Worm (Caenorhabditis elegans) whole organism, L4 larva: ENCODE data around the gene B0035.22.
A peak's percentile ranks its signal among the peaks of the same experiment; 100 is the strongest.

ENCODE experiments used
- R02D3.7 ChIP-seq: fragments of 150-350 bp; sonication (generic microtip); optimal IDR thresholded peaks from 3 replicates; lab custom pipeline; 2014; ENCODE audit warnings: missing biosample characterization, missing genetic modification characterization
- T26A8.4 ChIP-seq: fragments of 200-800 bp; sonication (Bioruptor generic); IDR thresholded peaks from 2 replicates; pipeline ENCODE4 v1.3.6; 2022; ENCODE audit warnings: missing genetic modification characterization, missing compliant biosample characterization
- Y75B8A.6 ChIP-seq: fragments of 200-800 bp; sonication (Bioruptor generic); IDR thresholded peaks from 2 replicates; pipeline ENCODE4 v1.3.6; 2022; ENCODE audit warnings: missing genetic modification reagents, missing genetic modification characterization, missing compliant biosample characterization
- aly-2 ChIP-seq: sonication (generic microtip); optimal IDR thresholded peaks from 2 replicates; lab custom pipeline; 2018; ENCODE audit warnings: missing biosample characterization, missing genetic modification characterization
- ceh-20 ChIP-seq: fragments of 200-800 bp; sonication (Bioruptor generic); IDR thresholded peaks from 2 replicates; pipeline ENCODE4 v1.3.6; 2022; ENCODE audit warnings: missing genetic modification reagents, missing genetic modification characterization, missing compliant biosample characterization
- ceh-28 ChIP-seq: fragments of 150-350 bp; optimal IDR thresholded peaks from 2 replicates; lab custom pipeline; 2014; ENCODE audit warnings: missing biosample characterization, missing genetic modification reagents, missing genetic modification characterization
- ceh-32 ChIP-seq: sonication (generic microtip); optimal IDR thresholded peaks from 2 replicates; lab custom pipeline; 2016; ENCODE audit warnings: mild to moderate bottlenecking, missing genetic modification characterization, missing compliant biosample characterization; ENCODE audit not compliant: poor library complexity
- ceh-62 ChIP-seq: sonication (generic microtip); optimal IDR thresholded peaks from 2 replicates; lab custom pipeline; 2017; ENCODE audit warnings: missing biosample characterization, missing genetic modification characterization
- cey-2 ChIP-seq: sonication (generic microtip); optimal IDR thresholded peaks from 3 replicates; lab custom pipeline; 2017; ENCODE audit warnings: missing genetic modification characterization, mild to moderate bottlenecking, missing compliant biosample characterization, antibody characterized with exemption, borderline replicate concordance; ENCODE audit not compliant: insufficient read depth
- daf-12 ChIP-seq: fragments of 150-350 bp; optimal IDR thresholded peaks from 2 replicates; lab custom pipeline; 2014; ENCODE audit warnings: missing biosample characterization, missing genetic modification reagents, missing genetic modification characterization
- daf-16 ChIP-seq, 3 experiments: sonication (generic microtip); optimal IDR thresholded peaks; 2 replicates each; lab custom pipeline; 2016 to 2017; ENCODE audit warnings: missing genetic modification characterization in 3 of 3, missing genetic modification reagents in 3 of 3, mild to moderate bottlenecking in 2 of 3, missing compliant biosample characterization in 2 of 3, missing biosample characterization in 1 of 3, moderate library complexity in 1 of 3
- dmd-8 ChIP-seq: fragments of 200-800 bp; sonication (Bioruptor generic); IDR thresholded peaks from 2 replicates; pipeline ENCODE4 v1.3.6; 2022; ENCODE audit warnings: missing genetic modification characterization, missing compliant biosample characterization
- fkh-10 ChIP-seq: fragments of 150-350 bp; optimal IDR thresholded peaks from 2 replicates; lab custom pipeline; 2014; ENCODE audit warnings: missing biosample characterization, missing genetic modification reagents, missing genetic modification characterization
- hlh-30 ChIP-seq: sonication (generic microtip); optimal IDR thresholded peaks from 2 replicates; lab custom pipeline; 2017; ENCODE audit warnings: antibody characterized with exemption, mild to moderate bottlenecking, missing genetic modification characterization, missing compliant biosample characterization; ENCODE audit not compliant: insufficient read depth
- lim-7 ChIP-seq: fragments of 200-800 bp; sonication (Bioruptor generic); IDR thresholded peaks from 2 replicates; pipeline ENCODE4 v1.3.6; 2022; ENCODE audit warnings: missing genetic modification characterization, missing compliant biosample characterization
- lin-39 ChIP-seq: fragments of 150-350 bp; optimal IDR thresholded peaks from 2 replicates; lab custom pipeline; 2014; ENCODE audit warnings: missing biosample characterization, missing genetic modification reagents, missing genetic modification characterization
- madf-5 ChIP-seq, 2 experiments: fragments of 200-800 bp; sonication (Bioruptor generic); IDR thresholded peaks; 2 replicates each; pipeline ENCODE4 v1.3.6; 2022; ENCODE audit warnings: missing compliant biosample characterization in 2 of 2, missing genetic modification characterization in 2 of 2
- mep-1 ChIP-seq: fragments of 150-350 bp; sonication (generic microtip); optimal IDR thresholded peaks from 3 replicates; lab custom pipeline; 2014; ENCODE audit warnings: missing biosample characterization, missing genetic modification characterization
- mxl-2 ChIP-seq: fragments of 200-800 bp; sonication (Bioruptor generic); conservative IDR thresholded peaks from 2 replicates; pipeline ENCODE4 v1.3.6; 2022; ENCODE audit warnings: missing genetic modification reagents, missing genetic modification characterization, missing compliant biosample characterization
- nhr-10 ChIP-seq: fragments of 150-350 bp; optimal IDR thresholded peaks from 2 replicates; lab custom pipeline; 2014; ENCODE audit warnings: missing biosample characterization, missing genetic modification characterization
- nhr-11 ChIP-seq: fragments of 150-350 bp; optimal IDR thresholded peaks from 2 replicates; lab custom pipeline; 2014; ENCODE audit warnings: missing biosample characterization, missing genetic modification characterization
- nhr-237 ChIP-seq: sonication (generic microtip); optimal IDR thresholded peaks from 2 replicates; lab custom pipeline; 2017; ENCODE audit warnings: missing biosample characterization, missing genetic modification characterization
- nhr-77 ChIP-seq: fragments of 150-350 bp; optimal IDR thresholded peaks from 2 replicates; lab custom pipeline; 2014; ENCODE audit warnings: missing biosample characterization, missing genetic modification characterization
- pha-4 ChIP-seq, 2 experiments: fragments of 150-350 bp in 1 of 2; fragments of 200-800 bp in 1 of 2; sonication (Bioruptor generic) in 1 of 2; IDR thresholded peaks in 1 of 2; optimal IDR thresholded peaks in 1 of 2; 2 replicates each; pipeline versions ENCODE4 v1.3.6 to Lab custom; 2014 to 2022; ENCODE audit warnings: missing genetic modification characterization in 2 of 2, missing genetic modification reagents in 2 of 2, missing biosample characterization in 1 of 2, missing compliant biosample characterization in 1 of 2
- saeg-2 ChIP-seq: fragments of 200-800 bp; sonication (Bioruptor generic); IDR thresholded peaks from 2 replicates; pipeline ENCODE4 v1.3.6; 2022; ENCODE audit warnings: missing genetic modification reagents, missing genetic modification characterization, missing compliant biosample characterization
- sdz-12 ChIP-seq: fragments of 200-800 bp; sonication (Bioruptor generic); optimal IDR thresholded peaks from 2 replicates; lab custom pipeline; 2018; ENCODE audit warnings: mild to moderate bottlenecking, missing genetic modification characterization, missing compliant biosample characterization
- skn-1 ChIP-seq: fragments of 150-350 bp; optimal IDR thresholded peaks from 2 replicates; lab custom pipeline; 2014; ENCODE audit warnings: missing biosample characterization, missing genetic modification characterization
- snpc-4 ChIP-seq: fragments of 150-350 bp; optimal IDR thresholded peaks from 2 replicates; lab custom pipeline; 2014; ENCODE audit warnings: missing biosample characterization, missing genetic modification characterization
- unc-130 ChIP-seq: sonication (generic microtip); optimal IDR thresholded peaks from 2 replicates; lab custom pipeline; 2016; ENCODE audit warnings: missing genetic modification reagents, missing genetic modification characterization, missing compliant biosample characterization
- unc-62 ChIP-seq, 3 experiments: fragments of 150-350 bp in 1 of 3; sonication (generic microtip); optimal IDR thresholded peaks in 2 of 3; peaks in 1 of 3; 1 replicate in 1 of 3; 2 replicates in 2 of 3; lab custom pipeline; 2014 to 2017; ENCODE audit warnings: missing biosample characterization in 3 of 3, missing genetic modification characterization in 3 of 3, missing genetic modification reagents in 3 of 3, missing genotype in 1 of 3
- zag-1 ChIP-seq: fragments of 150-350 bp; optimal IDR thresholded peaks from 2 replicates; lab custom pipeline; 2014; ENCODE audit warnings: missing biosample characterization, missing genetic modification characterization
- zip-11 ChIP-seq: fragments of 200-800 bp; sonication (Bioruptor generic); IDR thresholded peaks from 2 replicates; pipeline ENCODE4 v1.3.6; 2022; ENCODE audit warnings: missing genetic modification characterization, missing compliant biosample characterization
- zip-2 ChIP-seq: fragments of 150-350 bp; optimal IDR thresholded peaks from 2 replicates; lab custom pipeline; 2014; ENCODE audit warnings: missing biosample characterization, missing genetic modification characterization

B0035.22 gene

DNA sequence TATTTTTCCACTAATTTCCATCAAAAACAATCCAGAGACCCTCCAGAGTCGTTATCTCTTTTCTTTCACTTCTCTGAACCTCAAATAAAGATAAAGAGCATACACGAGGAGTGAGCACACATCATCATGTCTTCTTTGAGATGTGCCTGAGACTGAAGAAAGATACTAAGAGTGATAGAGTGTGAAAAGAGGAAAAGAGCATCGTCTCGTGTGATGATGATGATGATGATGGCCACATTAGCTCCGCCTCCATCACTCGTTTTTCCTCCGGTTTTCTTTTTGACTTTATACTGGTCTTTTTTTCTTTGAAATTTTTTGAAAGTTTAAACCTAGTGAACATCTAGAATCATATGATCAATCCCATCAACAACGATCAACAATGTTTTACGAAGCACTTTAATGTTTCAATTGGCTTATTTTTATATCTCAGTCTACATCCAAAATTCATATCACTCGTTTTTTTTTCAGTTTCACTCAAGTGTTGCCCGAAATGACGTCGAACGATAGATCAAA, 39.0 kb downstream of the B0035.22 start, which contains the start of gene T01G1.2:
Gene T01G1.2, plus strand, starts transcription at position 463 of the 513 bp plus-strand sequence.
- TF ChIP-seq ceh-20 (GFP tag; lab: Robert Waterston, UW) (peak; percentile 33; the same call in 1 of the 2 replicates), mep-1 (peak; percentile 11), nhr-11 (tag; lab: Kevin White, UChicago) (peak; percentile 25), madf-5 (GFP tag; IDR thresholded peaks at IDR 0.05; lab: Robert Waterston, UW) (no peak), snpc-4 (no peak), lim-7 (no peak), lin-39 (tag; lab: Kevin White, UChicago) (no peak), ceh-32 (tag; lab: Kevin White, UChicago) (no peak), hlh-30 (tag; lab: Kevin White, UChicago) (peak; percentile 71), unc-62 (GFP tag; optimal IDR thresholded peaks at IDR 0.05 in 1 of 2; lab: Kevin White, UChicago) (peak in 1 of 2 experiments; percentile 10), unc-62 (tag; optimal IDR thresholded peaks at IDR 0.05; lab: Kevin White, UChicago) (no peak), aly-2 (tag; lab: Kevin White, UChicago) (no peak), daf-16 (GFP tag; optimal IDR thresholded peaks at IDR 0.05; lab: Kevin White, UChicago) (peak in 1 of 2 experiments; percentile 42), daf-16 (tag; optimal IDR thresholded peaks at IDR 0.05; lab: Kevin White, UChicago) (no peak), ceh-28 (no peak), zip-11 (GFP tag; lab: Robert Waterston, UW) (no peak), ceh-62 (tag; lab: Kevin White, UChicago) (no peak)

DNA sequence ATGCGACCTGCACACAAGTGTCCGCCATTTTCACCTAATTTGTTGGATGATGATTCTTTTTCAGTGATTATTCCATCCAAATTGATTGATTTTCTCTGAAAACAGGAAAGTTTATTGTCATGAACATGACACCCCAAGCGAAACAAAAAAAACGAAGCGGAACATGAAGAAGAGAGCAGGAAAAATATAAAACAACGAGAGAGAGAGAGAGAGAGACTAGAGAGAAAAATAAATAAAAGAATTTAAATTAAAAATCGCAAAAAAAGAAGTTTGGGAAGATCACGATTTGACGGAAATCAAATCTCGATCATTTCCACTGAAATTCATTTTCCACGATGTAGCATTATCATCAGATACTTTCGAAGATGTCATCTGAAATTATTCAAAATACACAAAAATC, 44.8 kb downstream of the B0035.22 start, which contains the start of gene klp-12:
Gene klp-12, minus strand, starts transcription at position 101 of the 400 bp plus-strand sequence.
- TF ChIP-seq aly-2 (tag; lab: Kevin White, UChicago) (no peak), zip-2 (tag; lab: Kevin White, UChicago) (no peak), zag-1 (no peak), fkh-10 (GFP tag; lab: Kevin White, UChicago) (no peak), daf-12 (tag; lab: Kevin White, UChicago) (no peak), saeg-2 (GFP tag; lab: Robert Waterston, UW) (no peak), dmd-8 (GFP tag; lab: Robert Waterston, UW) (no peak), pha-4 (GFP tag; IDR thresholded peaks at IDR 0.05; lab: Robert Waterston, UW) (no peak), pha-4 (tag; optimal IDR thresholded peaks at IDR 0.05; lab: Kevin White, UChicago) (no peak), daf-16 (GFP tag; optimal IDR thresholded peaks at IDR 0.05; lab: Kevin White, UChicago) (no peak), daf-16 (tag; optimal IDR thresholded peaks at IDR 0.05; lab: Kevin White, UChicago) (no peak), skn-1 (tag; lab: Kevin White, UChicago) (no peak), sdz-12 (no peak), lim-7 (no peak), nhr-77 (tag; lab: Kevin White, UChicago) (no peak), R02D3.7 (tag; lab: Kevin White, UChicago) (no peak), mxl-2 (GFP tag; lab: Robert Waterston, UW) (no peak), nhr-237 (tag; lab: Kevin White, UChicago) (no peak), T26A8.4 (no peak), Y75B8A.6 (GFP tag; lab: Robert Waterston, UW) (no peak), unc-130 (no peak), cey-2 (tag; lab: Kevin White, UChicago) (no peak)

DNA sequence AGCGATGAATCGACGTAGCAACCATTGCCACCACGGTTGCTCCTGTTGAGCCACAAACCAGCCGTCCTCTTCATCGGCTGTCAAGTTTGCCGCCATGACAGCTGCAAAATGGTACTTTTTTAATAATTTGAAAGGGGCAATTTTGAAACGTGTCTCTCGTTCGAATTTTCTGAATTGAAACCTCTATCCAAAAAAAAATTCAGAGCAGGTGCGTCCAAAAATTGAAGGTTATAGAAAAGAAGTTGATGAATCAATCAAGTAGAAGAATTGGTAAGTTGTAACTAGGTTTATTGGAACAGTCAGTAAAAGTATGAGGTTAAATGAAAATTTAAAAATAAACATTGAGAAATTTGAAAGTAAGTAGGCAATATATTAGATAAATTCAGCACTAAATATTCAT, 46.5 kb downstream of the B0035.22 start, which contains the start of gene T01G1.4:
Gene T01G1.4, minus strand, starts transcription at position 101 of the 400 bp plus-strand sequence.
- TF ChIP-seq pha-4 (GFP tag; IDR thresholded peaks at IDR 0.05; lab: Robert Waterston, UW) = no peak
- no peak for TF ChIP-seq pha-4 (tag; optimal IDR thresholded peaks at IDR 0.05; lab: Kevin White, UChicago)
- no peak for TF ChIP-seq nhr-10
